Fruit fly (Drosophila melanogaster): ENCODE results near the gene CG14864.

The CG14864 gene

dm6 chr3R:15280619-15281334, 12.4 kb upstream of the CG14864 start (continued):
- TF ChIP-seq D (optimal IDR thresholded peaks at IDR 0.05) (no peak), D (GFP tag; optimal IDR thresholded peaks at IDR 0.05) (peak; percentile 82), Taf1 (GFP tag; IDR thresholded peaks at IDR 0.05) (no peak), salm (tag; optimal IDR thresholded peaks at IDR 0.05) (peak; percentile 31), knrl (GFP tag; IDR thresholded peaks at IDR 0.05; ENCODE audit: partially characterized antibody) (no peak), fd96Cb (tag; optimal IDR thresholded peaks at IDR 0.05) (peak; percentile 78), CG10267 (tag; optimal IDR thresholded peaks at IDR 0.05) (peak; percentile 76), run (tag; optimal IDR thresholded peaks at IDR 0.05) (peak; percentile 34), btn (GFP tag; optimal IDR thresholded peaks at IDR 0.05) (no peak), CG18764 (GFP tag; optimal IDR thresholded peaks at IDR 0.05) (peak; percentile 55), CG10321 (GFP tag; IDR thresholded peaks at IDR 0.05) (0 out of 2 replicates have a peak, but pooled peaks have one; percentile 6), Ravus (GFP tag; IDR thresholded peaks at IDR 0.05) (no peak), B-H2 (GFP tag; optimal IDR thresholded peaks at IDR 0.05) (no peak), CG15696 (tag; optimal IDR thresholded peaks at IDR 0.05) (peak; percentile 54), CG8765 (GFP tag; IDR thresholded peaks at IDR 0.05) (no peak), CG15073 (GFP tag; optimal IDR thresholded peaks at IDR 0.05) (peak; percentile 31), Atf-2 (GFP tag; optimal IDR thresholded peaks at IDR 0.05) (no peak), CG18011 (GFP tag; optimal IDR thresholded peaks at IDR 0.05) (no peak), dmrt99B (tag; optimal IDR thresholded peaks at IDR 0.05) (peak; percentile 83), CG14014 (GFP tag; IDR thresholded peaks at IDR 0.05) (no peak; the same call in 1 of the 2 replicates), wdn (GFP tag; IDR thresholded peaks at IDR 0.05) (no peak), usp (GFP tag; optimal IDR thresholded peaks at IDR 0.05) (no peak), sr (GFP tag; IDR thresholded peaks at IDR 0.05) (no peak), gsb-n (tag; optimal IDR thresholded peaks at IDR 0.05) (peak; percentile 74), Nf-YB (GFP tag; optimal IDR thresholded peaks at IDR 0.05) (peak; percentile 49), HLH3B (GFP tag; IDR thresholded peaks at IDR 0.05) (peak; percentile 38), phol (tag; optimal IDR thresholded peaks at IDR 0.05) (peak; percentile 89), CG1832 (GFP tag; optimal IDR thresholded peaks at IDR 0.05) (no peak), Oaz (GFP tag; IDR thresholded peaks at IDR 0.05) (no peak), ranshi (GFP tag; IDR thresholded peaks at IDR 0.05) (0 out of 2 replicates have a peak, but pooled peaks have one; percentile 33)

dm6 chr3R:15277926-15278869, 9.9 kb upstream of the CG14864 start, which contains the start of the genes MRG15 and Tm1:
MRG15 (minus strand) TSS chr3R:15278109.
Tm1 (plus strand) TSS chr3R:15278220.
- TF ChIP-seq inv (GFP tag; IDR thresholded peaks at IDR 0.05; ENCODE audit: partially characterized antibody) (peak; percentile 49; the same call in 1 of the 2 replicates), sna (GFP tag; IDR thresholded peaks at IDR 0.05; ENCODE audit: partially characterized antibody) (peak; percentile 37), D19B (GFP tag; optimal IDR thresholded peaks at IDR 0.05) (peak; percentile 99), pzg (GFP tag; optimal IDR thresholded peaks at IDR 0.05) (peak; percentile 55), Dref (GFP tag; IDR thresholded peaks at IDR 0.05) (peak; percentile 77), gsb (GFP tag; IDR thresholded peaks at IDR 0.05) (no peak), jumu (GFP tag; optimal IDR thresholded peaks at IDR 0.05) (peak; percentile 27), Sry-δ (GFP tag; optimal IDR thresholded peaks at IDR 0.05) (peak; percentile 37), CG17829 (tag; optimal IDR thresholded peaks at IDR 0.05) (no peak), Bgb (GFP tag; IDR thresholded peaks at IDR 0.05; ENCODE audit: partially characterized antibody) (peak; percentile 71), Dll (GFP tag; IDR thresholded peaks at IDR 0.05; ENCODE audit: partially characterized antibody) (peak; percentile 71), dpn (GFP tag; optimal IDR thresholded peaks at IDR 0.05) (peak; percentile 0 to 22), slp2 (GFP tag; optimal IDR thresholded peaks at IDR 0.05) (peak; percentile 14), gfzf (GFP tag; optimal IDR thresholded peaks at IDR 0.05) (peak; percentile 74), CG15514 (GFP tag; optimal IDR thresholded peaks at IDR 0.05) (peak; percentile 38), phol (tag; optimal IDR thresholded peaks at IDR 0.05) (peak; percentile 45), D19A (tag; optimal IDR thresholded peaks at IDR 0.05) (no peak), mld (GFP tag; IDR thresholded peaks at IDR 0.05; ENCODE audit: partially characterized antibody) (peak; percentile 43; the same call in 1 of the 3 replicates), row (GFP tag; IDR thresholded peaks at IDR 0.05) (peak; percentile 39; the same call in 2 of the 3 replicates)

Data from whole organism, embryonic.